Comparison of ENCODE assay signal across 1 fruit fly cellular context in genomic region chr3R:21001123-21001522, dm6.
TF ChIP-seq lines count a peak whose summit lies in the region.

No protein-coding gene starts in this region.

TF ChIP-seq in whole organism, embryonic, 481 proteins besides CTCF, POLR2A, EP300 and RAD21 (continued from another document):
- TF ChIP-seq CG31365 (tag; optimal IDR thresholded peaks at IDR 0.05; lab: Kevin White, UChicago) (no peak), CG3838 (GFP tag; optimal IDR thresholded peaks at IDR 0.05; lab: Kevin White, UChicago) (no peak), Six4 (GFP tag; optimal IDR thresholded peaks at IDR 0.05; lab: Kevin White, UChicago) (no peak), HLH3B (GFP tag; IDR thresholded peaks at IDR 0.05; lab: Robert Waterston, UW) (no peak), NfI (GFP tag; optimal IDR thresholded peaks at IDR 0.05; lab: Kevin White, UChicago) (no peak), CoRest (tag; optimal IDR thresholded peaks at IDR 0.05; lab: Kevin White, UChicago) (no peak), bbx (GFP tag; IDR thresholded peaks at IDR 0.05; lab: Robert Waterston, UW; ENCODE audit: partially characterized antibody) (no peak), CG11456 (GFP tag; IDR thresholded peaks at IDR 0.05; lab: Robert Waterston, UW) (no peak), Gug (GFP tag; IDR thresholded peaks at IDR 0.05; lab: Robert Waterston, UW) (no peak), CG6175 (GFP tag; IDR thresholded peaks at IDR 0.05; lab: Robert Waterston, UW) (no peak), Dp (GFP tag; optimal IDR thresholded peaks at IDR 0.05; lab: Kevin White, UChicago) (no peak), run (tag; optimal IDR thresholded peaks at IDR 0.05; lab: Kevin White, UChicago) (no peak), ham (GFP tag; IDR thresholded peaks at IDR 0.05; lab: Robert Waterston, UW) (no peak), chn (GFP tag; optimal IDR thresholded peaks at IDR 0.05; lab: Kevin White, UChicago) (no peak), dpn (GFP tag; optimal IDR thresholded peaks at IDR 0.05; lab: Kevin White, UChicago) (no peak), amos (GFP tag; IDR thresholded peaks at IDR 0.05; lab: Robert Waterston, UW; ENCODE audit: partially characterized antibody) (no peak), gcm2 (GFP tag; optimal IDR thresholded peaks at IDR 0.05; lab: Kevin White, UChicago) (no peak), Dll (GFP tag; IDR thresholded peaks at IDR 0.05; lab: Robert Waterston, UW; ENCODE audit: partially characterized antibody) (no peak), Opbp (GFP tag; IDR thresholded peaks at IDR 0.05; lab: Robert Waterston, UW; ENCODE audit: partially characterized antibody) (no peak), CG43689 (GFP tag; IDR thresholded peaks at IDR 0.05; lab: Robert Waterston, UW) (no peak), corto (GFP tag; optimal IDR thresholded peaks at IDR 0.05; lab: Kevin White, UChicago) (no peak), MESR4 (GFP tag; optimal IDR thresholded peaks at IDR 0.05; lab: Kevin White, UChicago) (no peak), ci (GFP tag; IDR thresholded peaks at IDR 0.05; lab: Robert Waterston, UW) (no peak), CG11504 (tag; optimal IDR thresholded peaks at IDR 0.05; lab: Kevin White, UChicago) (no peak), CG4854 (GFP tag; optimal IDR thresholded peaks at IDR 0.05; lab: Kevin White, UChicago) (no peak), pho (GFP tag; optimal IDR thresholded peaks at IDR 0.05; lab: Kevin White, UChicago) (no peak), bigmax (GFP tag; optimal IDR thresholded peaks at IDR 0.05; lab: Kevin White, UChicago) (no peak), CG10565 (GFP tag; optimal IDR thresholded peaks at IDR 0.05; lab: Kevin White, UChicago) (no peak), nmo (GFP tag; optimal IDR thresholded peaks at IDR 0.05; lab: Kevin White, UChicago) (no peak), MTF-1 (GFP tag; optimal IDR thresholded peaks at IDR 0.05; lab: Kevin White, UChicago; ENCODE audit: borderline replicate concordance) (peak; percentile 9), Ravus (GFP tag; IDR thresholded peaks at IDR 0.05; lab: Robert Waterston, UW) (no peak), psq (GFP tag; optimal IDR thresholded peaks at IDR 0.05; lab: Kevin White, UChicago) (no peak), cad (GFP tag; optimal IDR thresholded peaks at IDR 0.05; lab: Kevin White, UChicago) (no peak), oc (tag; optimal IDR thresholded peaks at IDR 0.05; lab: Kevin White, UChicago) (no peak), crp (GFP tag; optimal IDR thresholded peaks at IDR 0.05; lab: Kevin White, UChicago) (no peak), Nf-YA (GFP tag; IDR thresholded peaks at IDR 0.05; lab: Robert Waterston, UW) (no peak), CG2202 (tag; optimal IDR thresholded peaks at IDR 0.05; lab: Kevin White, UChicago) (peak; percentile 27), CG6813 (GFP tag; optimal IDR thresholded peaks at IDR 0.05; lab: Kevin White, UChicago) (no peak), HLH4C (GFP tag; IDR thresholded peaks at IDR 0.05; lab: Robert Waterston, UW; ENCODE audit: partially characterized antibody) (no peak), CG17912 (GFP tag; optimal IDR thresholded peaks at IDR 0.05; lab: Kevin White, UChicago) (no peak), chinmo (GFP tag; IDR thresholded peaks at IDR 0.05; lab: Robert Waterston, UW; ENCODE audit: partially characterized antibody) (no peak), Pdp1 (GFP tag; optimal IDR thresholded peaks at IDR 0.05; lab: Kevin White, UChicago) (no peak), Med (GFP tag; lab: Kevin White, UChicago) (no peak), ara (GFP tag; IDR thresholded peaks at IDR 0.05; lab: Robert Waterston, UW) (no peak), CG7786 (GFP tag; optimal IDR thresholded peaks at IDR 0.05; lab: Kevin White, UChicago) (no peak), CG13624 (GFP tag; optimal IDR thresholded peaks at IDR 0.05; lab: Kevin White, UChicago) (no peak), gt (GFP tag; IDR thresholded peaks at IDR 0.05; lab: Robert Waterston, UW) (no peak), lab (GFP tag; optimal IDR thresholded peaks at IDR 0.05; lab: Kevin White, UChicago) (peak; percentile 15), CG10321 (GFP tag; IDR thresholded peaks at IDR 0.05; lab: Robert Waterston, UW) (no peak), repo (GFP tag; optimal IDR thresholded peaks at IDR 0.05; lab: Kevin White, UChicago) (no peak), shn (GFP tag; optimal IDR thresholded peaks at IDR 0.05; lab: Kevin White, UChicago) (no peak), Taf1 (GFP tag; IDR thresholded peaks at IDR 0.05; lab: Robert Waterston, UW) (no peak), Blimp-1 (GFP tag; optimal IDR thresholded peaks at IDR 0.05; lab: Kevin White, UChicago) (no peak), bcd (GFP tag; optimal IDR thresholded peaks at IDR 0.05; lab: Kevin White, UChicago) (no peak), CG13287 (GFP tag; IDR thresholded peaks at IDR 0.05; lab: Robert Waterston, UW; ENCODE audit: partially characterized antibody) (no peak), CG2120 (GFP tag; optimal IDR thresholded peaks at IDR 0.05; lab: Kevin White, UChicago) (no peak), NFAT (GFP tag; IDR thresholded peaks at IDR 0.05; lab: Robert Waterston, UW) (no peak), Lpt (GFP tag; optimal IDR thresholded peaks at IDR 0.05; lab: Kevin White, UChicago) (no peak), CG10431 (GFP tag; optimal IDR thresholded peaks at IDR 0.05; lab: Kevin White, UChicago) (no peak), bowl (GFP tag; IDR thresholded peaks at IDR 0.05; lab: Robert Waterston, UW) (no peak), CG17385 (GFP tag; optimal IDR thresholded peaks at IDR 0.05; lab: Kevin White, UChicago) (no peak), gem (tag; optimal IDR thresholded peaks at IDR 0.05; lab: Kevin White, UChicago) (no peak), CG11085 (GFP tag; IDR thresholded peaks at IDR 0.05; lab: Robert Waterston, UW) (no peak), CG15073 (GFP tag; optimal IDR thresholded peaks at IDR 0.05; lab: Kevin White, UChicago) (no peak), CG4404 (GFP tag; IDR thresholded peaks at IDR 0.05; lab: Robert Waterston, UW) (no peak), Rx (GFP tag; IDR thresholded peaks at IDR 0.05; lab: Robert Waterston, UW) (no peak), CG2889 (GFP tag; IDR thresholded peaks at IDR 0.05; lab: Robert Waterston, UW) (no peak), CG17328 (GFP tag; IDR thresholded peaks at IDR 0.05; lab: Robert Waterston, UW) (no peak), wek (GFP tag; optimal IDR thresholded peaks at IDR 0.05; lab: Kevin White, UChicago) (no peak), CG17568 (GFP tag; optimal IDR thresholded peaks at IDR 0.05; lab: Kevin White, UChicago) (no peak), CG3407 (GFP tag; optimal IDR thresholded peaks at IDR 0.05; lab: Kevin White, UChicago) (no peak), NC2α (GFP tag; optimal IDR thresholded peaks at IDR 0.05; lab: Kevin White, UChicago) (no peak), slp2 (GFP tag; optimal IDR thresholded peaks at IDR 0.05; lab: Kevin White, UChicago) (no peak), z (GFP tag; IDR thresholded peaks at IDR 0.05; lab: Robert Waterston, UW) (no peak), eve (GFP tag; optimal IDR thresholded peaks at IDR 0.05; lab: Kevin White, UChicago) (no peak), pb (GFP tag; optimal IDR thresholded peaks at IDR 0.05; lab: Kevin White, UChicago) (no peak), PHDP (tag; optimal IDR thresholded peaks at IDR 0.05; lab: Kevin White, UChicago) (no peak), zfh1 (GFP tag; IDR thresholded peaks at IDR 0.05; lab: Robert Waterston, UW) (no peak), caup (GFP tag; optimal IDR thresholded peaks at IDR 0.05; lab: Kevin White, UChicago; ENCODE audit: severe bottlenecking) (peak; percentile 5), gcm (GFP tag; optimal IDR thresholded peaks at IDR 0.05; lab: Kevin White, UChicago) (peak; percentile 3), CG1233 (GFP tag; optimal IDR thresholded peaks at IDR 0.05; lab: Kevin White, UChicago) (peak; percentile 34), Ets97D (GFP tag; optimal IDR thresholded peaks at IDR 0.05; lab: Kevin White, UChicago) (no peak), Max (GFP tag; optimal IDR thresholded peaks at IDR 0.05; lab: Kevin White, UChicago) (no peak), sim (GFP tag; IDR thresholded peaks at IDR 0.05; lab: Robert Waterston, UW) (no peak), Tbp (GFP tag; optimal IDR thresholded peaks at IDR 0.05; lab: Kevin White, UChicago) (no peak), sima (GFP tag; optimal IDR thresholded peaks at IDR 0.05; lab: Kevin White, UChicago) (no peak), ato (GFP tag; IDR thresholded peaks at IDR 0.05; lab: Robert Waterston, UW; ENCODE audit: partially characterized antibody) (no peak), Awh (GFP tag; IDR thresholded peaks at IDR 0.05; lab: Robert Waterston, UW) (no peak), CG6765 (GFP tag; optimal IDR thresholded peaks at IDR 0.05; lab: Kevin White, UChicago) (no peak), HLH54F (GFP tag; optimal IDR thresholded peaks at IDR 0.05; lab: Kevin White, UChicago) (no peak), chm (GFP tag; IDR thresholded peaks at IDR 0.05; lab: Robert Waterston, UW) (no peak), Bteb2 (GFP tag; optimal IDR thresholded peaks at IDR 0.05; lab: Kevin White, UChicago) (no peak), hth (optimal IDR thresholded peaks at IDR 0.05; lab: Kevin White, UChicago) (no peak), CG12769 (tag; optimal IDR thresholded peaks at IDR 0.05; lab: Kevin White, UChicago) (no peak), CG32532 (GFP tag; IDR thresholded peaks at IDR 0.05; lab: Robert Waterston, UW) (no peak), CG4707 (GFP tag; optimal IDR thresholded peaks at IDR 0.05; lab: Kevin White, UChicago) (peak; percentile 23), pzg (GFP tag; optimal IDR thresholded peaks at IDR 0.05; lab: Kevin White, UChicago) (no peak), trem (tag; optimal IDR thresholded peaks at IDR 0.05; lab: Kevin White, UChicago) (no peak), H15 (GFP tag; IDR thresholded peaks at IDR 0.05; lab: Robert Waterston, UW) (no peak), fd3F (GFP tag; optimal IDR thresholded peaks at IDR 0.05; lab: Kevin White, UChicago) (no peak), dm (GFP tag; optimal IDR thresholded peaks at IDR 0.05; lab: Kevin White, UChicago) (no peak), CG10147 (GFP tag; optimal IDR thresholded peaks at IDR 0.05; lab: Kevin White, UChicago) (no peak), ranshi (GFP tag; IDR thresholded peaks at IDR 0.05; lab: Robert Waterston, UW) (no peak), Dref (GFP tag; IDR thresholded peaks at IDR 0.05; lab: Robert Waterston, UW) (no peak), Fer1 (GFP tag; optimal IDR thresholded peaks at IDR 0.05; lab: Kevin White, UChicago) (no peak), CG8359 (GFP tag; optimal IDR thresholded peaks at IDR 0.05; lab: Kevin White, UChicago; ENCODE audit: borderline replicate concordance) (peak; percentile 7), yki (optimal IDR thresholded peaks at IDR 0.05; lab: Kevin White, UChicago) (no peak), danr (GFP tag; IDR thresholded peaks at IDR 0.05; lab: Robert Waterston, UW) (no peak), pan (optimal IDR thresholded peaks at IDR 0.05; lab: Kevin White, UChicago) (no peak), pan (GFP tag; optimal IDR thresholded peaks at IDR 0.05 in 1 of 2, IDR thresholded peaks at IDR 0.05 in 1 of 2) (peak in 1 of 2 experiments; percentile 25), seq (GFP tag; IDR thresholded peaks at IDR 0.05; lab: Robert Waterston, UW) (no peak), CG3995 (GFP tag; optimal IDR thresholded peaks at IDR 0.05; lab: Kevin White, UChicago) (peak; percentile 48), zen (tag; optimal IDR thresholded peaks at IDR 0.05; lab: Kevin White, UChicago) (no peak), CG5180 (GFP tag; optimal IDR thresholded peaks at IDR 0.05; lab: Kevin White, UChicago) (no peak), odd (GFP tag; optimal IDR thresholded peaks at IDR 0.05; lab: Kevin White, UChicago) (peak; percentile 7), Abd-B (GFP tag; optimal IDR thresholded peaks at IDR 0.05; lab: Kevin White, UChicago) (no peak)
